Fruit fly (Drosophila melanogaster) S2 (cell line): ENCODE measurements around the gene CG43880.

ENCODE experiments used
- CG8478 ChIP-seq: fragments of >200 bp; optimal IDR thresholded peaks from 2 replicates; lab custom pipeline; 2018
- CTCF ChIP-seq, 2 experiments: fragments of >200 bp; optimal IDR thresholded peaks; 2 replicates each; lab custom pipeline; 2018

- TF ChIP-seq CG8478 (no peak), CTCF (optimal IDR thresholded peaks at IDR 0.05; lab: Kevin White, UChicago) (no peak)
Observed at dm6 chr3L:7952978-7953377, 6.9 kb upstream of the CG43880 start.
